Worm (Caenorhabditis elegans) whole organism, young adult: Measurements from ENCODE around the gene vps-16.

ENCODE experiments used
- C06A6.2 ChIP-seq: fragments of 200-800 bp; sonication (Bioruptor generic); conservative IDR thresholded peaks from 2 replicates; pipeline ENCODE4 v1.3.6; 2022; ENCODE audit warnings: missing genetic modification characterization, missing compliant biosample characterization
- K12H6.12 ChIP-seq: fragments of 200-800 bp; sonication (Bioruptor generic); optimal IDR thresholded peaks from 2 replicates; lab custom pipeline; 2018; ENCODE audit warnings: mild to moderate bottlenecking, missing genetic modification characterization, missing compliant biosample characterization
- ama-1 ChIP-seq, 3 experiments: fragments of 150-350 bp in 1 of 3; sonication (generic microtip) in 2 of 3; optimal IDR thresholded peaks; 2 replicates each; lab custom pipeline; 2014 to 2018; ENCODE audit warnings: missing biosample characterization in 2 of 3, missing genetic modification characterization in 2 of 3, missing genetic modification reagents in 2 of 3
- hlh-26 ChIP-seq: fragments of 200-800 bp; sonication (Bioruptor generic); conservative IDR thresholded peaks from 2 replicates; pipeline ENCODE4 v1.3.6; 2022; ENCODE audit warnings: missing genetic modification reagents, missing genetic modification characterization, missing compliant biosample characterization
- madf-3 ChIP-seq: fragments of 200-800 bp; sonication (Bioruptor generic); IDR thresholded peaks from 2 replicates; pipeline ENCODE4 v1.3.6; 2022; ENCODE audit warnings: missing genetic modification reagents, missing genetic modification characterization, missing compliant biosample characterization
- mxl-1 ChIP-seq: sonication (generic microtip); optimal IDR thresholded peaks from 2 replicates; lab custom pipeline; 2016; ENCODE audit warnings: missing genetic modification characterization, missing compliant biosample characterization
- pbrm-1 ChIP-seq: fragments of 200-800 bp; sonication (Bioruptor generic); IDR thresholded peaks from 2 replicates; pipeline ENCODE4 v1.3.6; 2022; ENCODE audit warnings: missing genetic modification reagents, missing genetic modification characterization, missing compliant biosample characterization
- sea-2 ChIP-seq: fragments of 200-800 bp; sonication (Bioruptor generic); IDR thresholded peaks from 2 replicates; pipeline ENCODE4 v1.3.6; 2022; ENCODE audit warnings: missing genetic modification characterization, missing compliant biosample characterization
- snpc-4 ChIP-seq, 5 experiments: fragments of 150-350 bp in 1 of 5; sonication (generic microtip) in 4 of 5; optimal IDR thresholded peaks; 2 replicates each; lab custom pipeline; 2014 to 2018; ENCODE audit warnings: missing genetic modification characterization in 5 of 5, missing biosample characterization in 3 of 5, antibody characterized with exemption in 2 of 5, mild to moderate bottlenecking in 2 of 5, missing compliant biosample characterization in 2 of 5, missing genotype in 2 of 5, moderate library complexity in 2 of 5, missing genetic modification reagents in 1 of 5
- sptf-2 ChIP-seq: fragments of 200-800 bp; sonication (Bioruptor generic); optimal IDR thresholded peaks from 2 replicates; lab custom pipeline; 2018; ENCODE audit warnings: mild to moderate bottlenecking, missing genetic modification characterization, missing compliant biosample characterization
- ztf-6 ChIP-seq: fragments of 200-800 bp; sonication (Bioruptor generic); IDR thresholded peaks from 2 replicates; pipeline ENCODE4 v1.3.6; 2022; ENCODE audit warnings: missing genetic modification reagents, missing genetic modification characterization, missing compliant biosample characterization

- TF ChIP-seq pbrm-1 (GFP tag; lab: Robert Waterston, UW): no peak
- no peak for TF ChIP-seq sea-2 (GFP tag; lab: Robert Waterston, UW)
- no peak for TF ChIP-seq mxl-1 (tag; lab: Kevin White, UChicago)
- no peak for TF ChIP-seq madf-3 (GFP tag; lab: Robert Waterston, UW)
- no peak for TF ChIP-seq ztf-6 (GFP tag; lab: Robert Waterston, UW)
- no peak for TF ChIP-seq ama-1 (optimal IDR thresholded peaks at IDR 0.05; lab: Kevin White, UChicago)
- TF ChIP-seq ama-1 (GFP tag; optimal IDR thresholded peaks at IDR 0.05; lab: Kevin White, UChicago): no peak
- TF ChIP-seq sptf-2 (GFP tag; lab: Kevin White, UChicago): no peak
- TF ChIP-seq hlh-26 (GFP tag; lab: Robert Waterston, UW): no peak
- TF ChIP-seq snpc-4 (GFP tag; optimal IDR thresholded peaks at IDR 0.05; lab: Kevin White, UChicago): no peak
- no peak for TF ChIP-seq snpc-4 (tag; optimal IDR thresholded peaks at IDR 0.05; lab: Kevin White, UChicago)
- no peak for TF ChIP-seq C06A6.2 (GFP tag; lab: Robert Waterston, UW)
- TF ChIP-seq K12H6.12 (tag; lab: Kevin White, UChicago): no peak
Measured at ce11 chrIII:6421973-6422511, 11.0 kb upstream of the vps-16 start.
